Fruit fly (Drosophila melanogaster): ENCODE measurements around the gene pst.

DNA sequence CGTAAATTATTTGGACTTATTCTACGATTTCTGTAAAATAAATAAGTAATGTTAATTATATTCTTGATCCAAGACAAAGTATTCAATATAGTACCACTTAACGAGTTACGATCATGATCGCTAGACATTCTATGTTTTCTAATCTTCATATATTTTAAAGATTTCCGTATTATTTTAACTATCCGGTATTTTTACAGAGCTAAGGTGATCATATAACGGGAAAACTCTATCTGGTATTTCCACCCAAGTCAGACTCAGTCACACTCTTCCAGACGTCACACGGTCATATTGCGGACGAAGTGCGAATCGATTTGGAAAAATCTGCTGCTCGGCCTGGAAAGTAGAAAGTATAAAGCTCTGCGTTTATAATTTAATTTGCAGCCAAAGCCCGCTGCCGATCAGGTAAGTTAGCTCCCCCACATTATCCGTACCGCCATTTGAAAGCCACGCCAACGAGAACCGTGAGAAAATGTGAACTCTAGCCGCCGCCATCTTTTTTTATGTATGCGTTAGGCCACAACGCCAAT, 20.8 kb downstream of the pst start, which contains the start of the genes lark and eco:
- TF ChIP-seq CG16779 (tag; optimal IDR thresholded peaks at IDR 0.05): no peak
- TF ChIP-seq CG8119 (GFP tag; IDR thresholded peaks at IDR 0.05): no peak
- peak; percentile 6; the same call in 1 of the 3 replicates for TF ChIP-seq eg (GFP tag; IDR thresholded peaks at IDR 0.05)
- TF ChIP-seq Eip78C (GFP tag): peak; percentile 60
- TF ChIP-seq achi (GFP tag; optimal IDR thresholded peaks at IDR 0.05): no peak
- no peak for TF ChIP-seq Ets96B (tag; optimal IDR thresholded peaks at IDR 0.05)
- TF ChIP-seq Sox102F (GFP tag; optimal IDR thresholded peaks at IDR 0.05): no peak
- TF ChIP-seq ss (GFP tag; optimal IDR thresholded peaks at IDR 0.05): no peak
- TF ChIP-seq salr (GFP tag; optimal IDR thresholded peaks at IDR 0.05): no peak
- no peak for TF ChIP-seq Ets21C (GFP tag; optimal IDR thresholded peaks at IDR 0.05)
- no peak for TF ChIP-seq CG10669 (GFP tag; optimal IDR thresholded peaks at IDR 0.05)
- no peak for TF ChIP-seq CG9139 (GFP tag; optimal IDR thresholded peaks at IDR 0.05)
